Worm (Caenorhabditis elegans): ENCODE data around the gene egl-44.

- TF ChIP-seq zag-1 (tag; optimal IDR thresholded peaks at IDR 0.05): no peak
- no peak for TF ChIP-seq jun-1 (tag; optimal IDR thresholded peaks at IDR 0.05)
- no peak for TF ChIP-seq unc-130 (tag; optimal IDR thresholded peaks at IDR 0.05)
- no peak for TF ChIP-seq dpl-1 (GFP tag; optimal IDR thresholded peaks at IDR 0.05)
- TF ChIP-seq lin-35 (GFP tag; optimal IDR thresholded peaks at IDR 0.05): no peak
These were observed 31.0 kb downstream of the egl-44 start for ce11 chrII:5959575-5960119.
